Fruit fly (Drosophila melanogaster) whole organism, wandering third instar larva: ENCODE data around the gene CG33080.

Source experiments
- Jra ChIP-seq: sonication (Bioruptor generic); optimal IDR thresholded peaks from 2 replicates; lab custom pipeline; 2016; ENCODE audit warnings: missing biosample characterization, missing genetic modification characterization
- Mio ChIP-seq: sonication (Bioruptor generic); optimal IDR thresholded peaks from 2 replicates; lab custom pipeline; 2016; ENCODE audit warnings: missing biosample characterization, missing genetic modification characterization
- Rel ChIP-seq, 2 experiments: fragments of 200-800 bp; sonication (Bioruptor generic) in 1 of 2; optimal IDR thresholded peaks; 2 replicates in 1 of 2; 3 replicates in 1 of 2; lab custom pipeline; 2016 to 2019; ENCODE audit warnings: mild to moderate bottlenecking in 2 of 2, missing biosample characterization in 2 of 2, missing genetic modification characterization in 2 of 2, moderate library complexity in 1 of 2
- Sp1 ChIP-seq: fragments of 200-800 bp; sonication (Bioruptor generic); optimal IDR thresholded peaks from 3 replicates; lab custom pipeline; 2019; ENCODE audit warnings: missing biosample characterization, mild to moderate bottlenecking, missing genetic modification characterization, moderate library complexity
- psq ChIP-seq: fragments of 200-800 bp; sonication (Bioruptor generic); optimal IDR thresholded peaks from 3 replicates; lab custom pipeline; 2017; ENCODE audit warnings: missing biosample characterization, mild to moderate bottlenecking, missing genetic modification characterization, moderate library complexity
- tai ChIP-seq: sonication (Bioruptor generic); optimal IDR thresholded peaks from 2 replicates; lab custom pipeline; 2016; ENCODE audit warnings: missing biosample characterization, missing genetic modification characterization

- peak; percentile 81 for TF ChIP-seq Sp1 (GFP tag; lab: Kevin White, UChicago)
- peak; percentile 55 for TF ChIP-seq psq (GFP tag; lab: Kevin White, UChicago)
- TF ChIP-seq Rel (GFP tag; optimal IDR thresholded peaks at IDR 0.05; lab: Kevin White, UChicago) = no peak
- peak; percentile 67 for TF ChIP-seq Rel (tag; optimal IDR thresholded peaks at IDR 0.05; lab: Kevin White, UChicago)
- no peak for TF ChIP-seq Jra (GFP tag; lab: Kevin White, UChicago)
- no peak for TF ChIP-seq Mio
- no peak for TF ChIP-seq tai (GFP tag; lab: Kevin White, UChicago)
Observed at dm6 chrX:5718476-5719012, 966 bp upstream of the CG33080 start.
